Worm (Caenorhabditis elegans) whole organism, young adult: Measurements from ENCODE around the gene sto-3.

ENCODE experiments used
- T07F8.4 ChIP-seq: sonication (generic microtip); optimal IDR thresholded peaks from 2 replicates; lab custom pipeline; 2016; ENCODE audit warnings: mild to moderate bottlenecking, missing genetic modification characterization, moderate library complexity, missing compliant biosample characterization
- Y95B8A.8 ChIP-seq: fragments of 200-800 bp; sonication (Bioruptor generic); IDR thresholded peaks from 2 replicates; pipeline ENCODE4 v1.3.6; 2022; ENCODE audit warnings: missing genetic modification reagents, missing genetic modification characterization, missing compliant biosample characterization
- ama-1 ChIP-seq, 3 experiments: fragments of 150-350 bp in 1 of 3; sonication (generic microtip) in 2 of 3; optimal IDR thresholded peaks; 2 replicates each; lab custom pipeline; 2014 to 2018; ENCODE audit warnings: missing biosample characterization in 2 of 3, missing genetic modification characterization in 2 of 3, missing genetic modification reagents in 2 of 3
- athp-1 ChIP-seq: sonication (generic microtip); optimal IDR thresholded peaks from 2 replicates; lab custom pipeline; 2017; ENCODE audit warnings: mild to moderate bottlenecking, missing genetic modification characterization, missing compliant biosample characterization
- chd-7 ChIP-seq: sonication (generic microtip); optimal IDR thresholded peaks from 2 replicates; lab custom pipeline; 2016; ENCODE audit warnings: mild to moderate bottlenecking, missing genetic modification characterization, moderate library complexity, missing compliant biosample characterization
- ekl-4 ChIP-seq: fragments of 200-800 bp; sonication (Bioruptor generic); IDR thresholded peaks from 2 replicates; pipeline ENCODE4 v1.3.6; 2022; ENCODE audit warnings: missing genetic modification reagents, missing genetic modification characterization, missing compliant biosample characterization
- lin-54 ChIP-seq: fragments of 200-800 bp; sonication (Bioruptor generic); optimal IDR thresholded peaks from 2 replicates; lab custom pipeline; 2018; ENCODE audit warnings: mild to moderate bottlenecking, missing genetic modification characterization, missing compliant biosample characterization
- snpc-4 ChIP-seq, 5 experiments: fragments of 150-350 bp in 1 of 5; sonication (generic microtip) in 4 of 5; optimal IDR thresholded peaks; 2 replicates each; lab custom pipeline; 2014 to 2018; ENCODE audit warnings: missing genetic modification characterization in 5 of 5, missing biosample characterization in 3 of 5, antibody characterized with exemption in 2 of 5, mild to moderate bottlenecking in 2 of 5, missing compliant biosample characterization in 2 of 5, missing genotype in 2 of 5, moderate library complexity in 2 of 5, missing genetic modification reagents in 1 of 5

ce11 chrX:11656519-11657006, 34.7 kb upstream of the sto-3 start, which contains the start of gene T04F8.2:
- TF ChIP-seq athp-1 (tag; lab: Kevin White, UChicago) (no peak), chd-7 (no peak), ekl-4 (no peak), Y95B8A.8 (no peak), snpc-4 (GFP tag; optimal IDR thresholded peaks at IDR 0.05; lab: Kevin White, UChicago) (no peak), snpc-4 (tag; optimal IDR thresholded peaks at IDR 0.05; lab: Kevin White, UChicago) (peak in 1 of 4 experiments; percentile 32), T07F8.4 (no peak), ama-1 (optimal IDR thresholded peaks at IDR 0.05; lab: Kevin White, UChicago) (no peak), ama-1 (GFP tag; optimal IDR thresholded peaks at IDR 0.05; lab: Kevin White, UChicago) (no peak), lin-54 (GFP tag; lab: Kevin White, UChicago) (no peak)
